Worm (Caenorhabditis elegans): ENCODE measurements around the gene K02E11.10.

ce11 chrV:14252025-14252424 lies 11.1 kb upstream of the K02E11.10 start, which contains the start of gene K02E11.5:
- TF ChIP-seq lsy-2 (tag; optimal IDR thresholded peaks at IDR 0.05): no peak
- TF ChIP-seq nhr-77 (tag; optimal IDR thresholded peaks at IDR 0.05): no peak
- no peak for TF ChIP-seq ztf-11 (tag; optimal IDR thresholded peaks at IDR 0.05)
- TF ChIP-seq zag-1 (tag; optimal IDR thresholded peaks at IDR 0.05): no peak
- no peak for TF ChIP-seq skn-1 (tag; optimal IDR thresholded peaks at IDR 0.05)
- TF ChIP-seq sma-9 (GFP tag; optimal IDR thresholded peaks at IDR 0.05): no peak
- no peak for TF ChIP-seq sma-9 (tag; optimal IDR thresholded peaks at IDR 0.05)
- no peak for TF ChIP-seq nhr-10 (tag; optimal IDR thresholded peaks at IDR 0.05)
- no peak for TF ChIP-seq alr-1 (tag; optimal IDR thresholded peaks at IDR 0.05)
- TF ChIP-seq unc-62 (GFP tag; optimal IDR thresholded peaks at IDR 0.05): no peak
- TF ChIP-seq blmp-1 (tag; optimal IDR thresholded peaks at IDR 0.05; ENCODE audit: insufficient read depth): no peak
- no peak for TF ChIP-seq elt-1 (tag; optimal IDR thresholded peaks at IDR 0.05)
- no peak for TF ChIP-seq nhr-11 (tag; optimal IDR thresholded peaks at IDR 0.05)
- no peak for TF ChIP-seq nhr-237 (tag; optimal IDR thresholded peaks at IDR 0.05)
- TF ChIP-seq ama-1 (optimal IDR thresholded peaks at IDR 0.05): no peak
